Worm (Caenorhabditis elegans) whole organism, L4/young adult: Measurements from ENCODE around the gene oac-38.

Source experiments
- W03F9.2 ChIP-seq: fragments of 150-350 bp; optimal IDR thresholded peaks from 2 replicates; lab custom pipeline; 2014; ENCODE audit warnings: missing biosample characterization, missing genetic modification characterization
- him-1 ChIP-seq: sonication (generic microtip); optimal IDR thresholded peaks from 2 replicates; lab custom pipeline; 2016; ENCODE audit warnings: missing genotype, missing genetic modification reagents, missing genetic modification characterization, missing compliant biosample characterization

- no peak for TF ChIP-seq him-1
- TF ChIP-seq W03F9.2 (tag; lab: Kevin White, UChicago), result no peak
Measured at ce11 chrIV:14119327-14119726, 33.8 kb downstream of the oac-38 start.
